Worm (Caenorhabditis elegans) whole organism, mixed stage, embryonic: Measurements from ENCODE around the gene gmps-1.

Experiments used
- blmp-1 ChIP-seq: fragments of 150-350 bp; optimal IDR thresholded peaks from 2 replicates; lab custom pipeline; 2014; ENCODE audit warnings: missing biosample characterization, missing genetic modification characterization
- ceh-83 ChIP-seq: fragments of 200-800 bp; sonication (Bioruptor generic); optimal IDR thresholded peaks from 2 replicates; lab custom pipeline; 2018; ENCODE audit warnings: mild to moderate bottlenecking, missing genetic modification characterization, missing compliant biosample characterization
- cnd-1 ChIP-seq: fragments of 200-800 bp; sonication (Bioruptor generic); optimal IDR thresholded peaks from 2 replicates; lab custom pipeline; 2018; ENCODE audit warnings: mild to moderate bottlenecking, missing genetic modification characterization, missing compliant biosample characterization
- mep-1 ChIP-seq: fragments of 150-350 bp; optimal IDR thresholded peaks from 2 replicates; lab custom pipeline; 2017; ENCODE audit warnings: missing biosample characterization, missing genetic modification reagents, missing genetic modification characterization, inconsistent platforms
- nhr-237 ChIP-seq: fragments of 150-350 bp; optimal IDR thresholded peaks from 2 replicates; lab custom pipeline; 2014; ENCODE audit warnings: missing biosample characterization, missing genetic modification characterization
- pha-4 ChIP-seq: fragments of 150-350 bp; optimal IDR thresholded peaks from 2 replicates; lab custom pipeline; 2018; ENCODE audit warnings: missing biosample characterization, missing genetic modification reagents, missing genetic modification characterization

ce11 chrII:10862749-10863656 is 5.5 kb downstream of the gmps-1 start:
- TF ChIP-seq pha-4 (tag; lab: Kevin White, UChicago) (no peak), blmp-1 (no peak), cnd-1 (tag; lab: Kevin White, UChicago) (no peak), ceh-83 (GFP tag; lab: Kevin White, UChicago) (no peak), nhr-237 (tag; lab: Kevin White, UChicago) (no peak), mep-1 (tag; lab: Kevin White, UChicago) (no peak)
